Worm (Caenorhabditis elegans): Measurements from ENCODE around the gene F27D9.2.

F27D9.2 gene

ce11 chrX:7640391-7640790, 32.4 kb upstream of the F27D9.2 start:
- TF ChIP-seq unc-86 (tag; optimal IDR thresholded peaks at IDR 0.05): no peak

ce11 chrX:7640811-7641210, 32.0 kb upstream of the F27D9.2 start:
- no peak for TF ChIP-seq T23F11.4 (GFP tag; optimal IDR thresholded peaks at IDR 0.05)
- no peak for TF ChIP-seq nhr-11 (tag; optimal IDR thresholded peaks at IDR 0.05)

ce11 chrX:7645313-7645712, 27.5 kb upstream of the F27D9.2 start, which contains the start of gene F26A10.2:
F26A10.2 (minus strand) TSS chrX:7645413.
- TF ChIP-seq ceh-18 (tag; optimal IDR thresholded peaks at IDR 0.05) (no peak), tbx-2 (tag; optimal IDR thresholded peaks at IDR 0.05) (no peak), ahr-1 (tag; optimal IDR thresholded peaks at IDR 0.05) (no peak), ceh-14 (tag; optimal IDR thresholded peaks at IDR 0.05) (no peak), hlh-13 (GFP tag; optimal IDR thresholded peaks at IDR 0.05) (no peak), fkh-6 (tag; optimal IDR thresholded peaks at IDR 0.05) (no peak), pha-2 (tag; optimal IDR thresholded peaks at IDR 0.05) (no peak), unc-86 (tag; optimal IDR thresholded peaks at IDR 0.05) (no peak), pqm-1 (tag; optimal IDR thresholded peaks at IDR 0.05) (no peak), odd-2 (tag; optimal IDR thresholded peaks at IDR 0.05) (no peak), C08G9.2 (tag; optimal IDR thresholded peaks at IDR 0.05) (no peak), mec-3 (tag; optimal IDR thresholded peaks at IDR 0.05; ENCODE audit: borderline replicate concordance) (no peak), pag-3 (tag; optimal IDR thresholded peaks at IDR 0.05; ENCODE audit: borderline replicate concordance) (no peak), K02D7.2 (tag; optimal IDR thresholded peaks at IDR 0.05) (no peak), unc-3 (GFP tag; conservative IDR thresholded peaks at IDR 0.05) (no peak), unc-3 (tag; optimal IDR thresholded peaks at IDR 0.05) (no peak), hlh-15 (tag; optimal IDR thresholded peaks at IDR 0.05) (no peak), hlh-8 (tag; optimal IDR thresholded peaks at IDR 0.05) (no peak), nfya-1 (tag; optimal IDR thresholded peaks at IDR 0.05) (no peak)

ce11 chrX:7651219-7651958, 21.4 kb upstream of the F27D9.2 start:
- TF ChIP-seq F13H6.1 (tag; optimal IDR thresholded peaks at IDR 0.05): peak; percentile 45
- no peak for TF ChIP-seq che-1 (tag; optimal IDR thresholded peaks at IDR 0.05)
- TF ChIP-seq ceh-22 (tag; optimal IDR thresholded peaks at IDR 0.05): no peak
- peak; percentile 49 for TF ChIP-seq unc-42 (tag; optimal IDR thresholded peaks at IDR 0.05)
- peak; percentile 37 for TF ChIP-seq ceh-2 (tag; optimal IDR thresholded peaks at IDR 0.05)
- no peak for TF ChIP-seq pros-1 (tag; optimal IDR thresholded peaks at IDR 0.05)
- TF ChIP-seq ceh-18 (tag; optimal IDR thresholded peaks at IDR 0.05): peak; percentile 38
- peak; percentile 44 for TF ChIP-seq tbx-2 (tag; optimal IDR thresholded peaks at IDR 0.05)
- TF ChIP-seq fkh-6 (tag; optimal IDR thresholded peaks at IDR 0.05): no peak
- TF ChIP-seq tbx-7 (tag; optimal IDR thresholded peaks at IDR 0.05): no peak
- no peak for TF ChIP-seq lin-11 (tag; optimal IDR thresholded peaks at IDR 0.05)
- TF ChIP-seq ceh-31 (tag; optimal IDR thresholded peaks at IDR 0.05): peak; percentile 68
- TF ChIP-seq lim-6 (tag; optimal IDR thresholded peaks at IDR 0.05): peak; percentile 24
- no peak for TF ChIP-seq ceh-48 (tag; optimal IDR thresholded peaks at IDR 0.05)
- peak; percentile 0 for TF ChIP-seq unc-55 (GFP tag; optimal IDR thresholded peaks at IDR 0.05)
- TF ChIP-seq elt-2 (tag; optimal IDR thresholded peaks at IDR 0.05): no peak
- TF ChIP-seq pqm-1 (tag; optimal IDR thresholded peaks at IDR 0.05): no peak
- TF ChIP-seq rnt-1 (tag; optimal IDR thresholded peaks at IDR 0.05): peak; percentile 39
- peak; percentile 70 for TF ChIP-seq sdc-2 (tag; optimal IDR thresholded peaks at IDR 0.05)
- no peak for TF ChIP-seq eyg-1 (tag; optimal IDR thresholded peaks at IDR 0.05)
- TF ChIP-seq syd-9 (tag; optimal IDR thresholded peaks at IDR 0.05): peak; percentile 69
- TF ChIP-seq K02D7.2 (tag; optimal IDR thresholded peaks at IDR 0.05): no peak
- TF ChIP-seq sox-4 (tag; optimal IDR thresholded peaks at IDR 0.05): no peak
- no peak for TF ChIP-seq ama-1 (optimal IDR thresholded peaks at IDR 0.05)
- TF ChIP-seq nhr-11 (tag; optimal IDR thresholded peaks at IDR 0.05): no peak
- TF ChIP-seq fkh-10 (GFP tag; optimal IDR thresholded peaks at IDR 0.05): peak; percentile 5
- TF ChIP-seq pha-4 (tag; optimal IDR thresholded peaks at IDR 0.05): no peak
- TF ChIP-seq pha-2 (tag; optimal IDR thresholded peaks at IDR 0.05): peak; percentile 13
- peak; percentile 51 for TF ChIP-seq nfya-1 (tag; optimal IDR thresholded peaks at IDR 0.05)
- TF ChIP-seq hlh-8 (tag; optimal IDR thresholded peaks at IDR 0.05): no peak
- TF ChIP-seq fax-1 (tag; optimal IDR thresholded peaks at IDR 0.05): no peak
- TF ChIP-seq ceh-34 (tag; optimal IDR thresholded peaks at IDR 0.05): peak; percentile 78
- TF ChIP-seq nhr-232 (tag; optimal IDR thresholded peaks at IDR 0.05): no peak
- no peak for TF ChIP-seq K09A11.1 (tag; optimal IDR thresholded peaks at IDR 0.05; ENCODE audit: insufficient read depth)
